Worm (Caenorhabditis elegans) whole organism, L2 larva: ENCODE measurements around the gene mfsd-10.

Source experiments
- F13H6.1 ChIP-seq: sonication (generic microtip); optimal IDR thresholded peaks from 2 replicates; lab custom pipeline; 2016; ENCODE audit warnings: missing genetic modification characterization, missing compliant biosample characterization
- ama-1 ChIP-seq: fragments of 150-350 bp; optimal IDR thresholded peaks from 2 replicates; lab custom pipeline; 2018; ENCODE audit warnings: inconsistent platforms
- ceh-82 ChIP-seq: fragments of 150-350 bp; optimal IDR thresholded peaks from 2 replicates; lab custom pipeline; 2014; ENCODE audit warnings: missing biosample characterization, missing genetic modification characterization
- dmd-4 ChIP-seq: sonication (generic microtip); optimal IDR thresholded peaks from 2 replicates; lab custom pipeline; 2017; ENCODE audit warnings: missing biosample characterization, missing genetic modification characterization
- egl-27 ChIP-seq: sonication (generic microtip); optimal IDR thresholded peaks from 3 replicates; lab custom pipeline; 2017; ENCODE audit warnings: missing biosample characterization, missing genetic modification reagents, missing genetic modification characterization
- fos-1 ChIP-seq: fragments of 150-350 bp; optimal IDR thresholded peaks from 2 replicates; lab custom pipeline; 2014; ENCODE audit warnings: missing biosample characterization, missing genetic modification characterization
- gmeb-1 ChIP-seq: fragments of 150-350 bp; optimal IDR thresholded peaks from 2 replicates; lab custom pipeline; 2014; ENCODE audit warnings: missing biosample characterization, missing genetic modification characterization
- lin-39 ChIP-seq: fragments of 150-350 bp; optimal IDR thresholded peaks from 2 replicates; lab custom pipeline; 2014; ENCODE audit warnings: missing biosample characterization, missing genetic modification reagents, missing genetic modification characterization
- lsy-2 ChIP-seq, 2 experiments: fragments of 150-350 bp in 1 of 2; sonication (generic microtip) in 1 of 2; optimal IDR thresholded peaks; 2 replicates each; lab custom pipeline; 2014 to 2017; ENCODE audit warnings: missing biosample characterization in 2 of 2, missing genetic modification characterization in 2 of 2
- nhr-10 ChIP-seq: sonication (generic microtip); optimal IDR thresholded peaks from 2 replicates; lab custom pipeline; 2017; ENCODE audit warnings: missing biosample characterization, missing genetic modification characterization
- nhr-11 ChIP-seq: fragments of 150-350 bp; optimal IDR thresholded peaks from 2 replicates; lab custom pipeline; 2014; ENCODE audit warnings: missing biosample characterization, missing genetic modification characterization
- nhr-23 ChIP-seq: fragments of 150-350 bp; optimal IDR thresholded peaks from 2 replicates; lab custom pipeline; 2014; ENCODE audit warnings: missing biosample characterization, missing genetic modification reagents, missing genetic modification characterization
- unc-55 ChIP-seq: fragments of 150-350 bp; sonication (generic microtip); optimal IDR thresholded peaks from 3 replicates; lab custom pipeline; 2014; ENCODE audit warnings: missing biosample characterization, missing genetic modification reagents, missing genetic modification characterization

- no peak for TF ChIP-seq unc-55 (GFP tag; lab: Kevin White, UChicago)
- no peak for TF ChIP-seq lsy-2 (tag; optimal IDR thresholded peaks at IDR 0.05; lab: Kevin White, UChicago)
- TF ChIP-seq fos-1: no peak
- TF ChIP-seq nhr-23 (tag; lab: Kevin White, UChicago): no peak
- TF ChIP-seq lin-39 (tag; lab: Kevin White, UChicago): no peak
- no peak for TF ChIP-seq dmd-4 (tag; lab: Kevin White, UChicago)
- TF ChIP-seq ama-1 (lab: Kevin White, UChicago): no peak
- no peak for TF ChIP-seq nhr-10 (tag; lab: Kevin White, UChicago)
- TF ChIP-seq ceh-82 (tag; lab: Kevin White, UChicago): no peak
- TF ChIP-seq gmeb-1: no peak
- no peak for TF ChIP-seq nhr-11
- no peak for TF ChIP-seq egl-27
- no peak for TF ChIP-seq F13H6.1
These were observed 44.2 kb upstream of the mfsd-10 start for ce11 chrX:17412642-17413041.
